Worm (Caenorhabditis elegans) whole organism, L2 larva: ENCODE measurements around the gene npr-28.
A peak's percentile ranks its signal among the peaks of the same experiment; 100 is the strongest.

Source experiments
- C34F6.9 ChIP-seq: fragments of 150-350 bp; optimal IDR thresholded peaks from 2 replicates; lab custom pipeline; 2014; ENCODE audit warnings: missing biosample characterization, missing genetic modification characterization
- ZK546.5 ChIP-seq: sonication (generic microtip); optimal IDR thresholded peaks from 2 replicates; lab custom pipeline; 2017; ENCODE audit warnings: missing biosample characterization, missing genetic modification characterization
- alr-1 ChIP-seq: fragments of 150-350 bp; optimal IDR thresholded peaks from 2 replicates; lab custom pipeline; 2014; ENCODE audit warnings: missing biosample characterization, missing genetic modification characterization
- ceh-16 ChIP-seq: fragments of 150-350 bp; optimal IDR thresholded peaks from 2 replicates; lab custom pipeline; 2014; ENCODE audit warnings: missing biosample characterization, missing genetic modification characterization
- ceh-82 ChIP-seq: fragments of 150-350 bp; optimal IDR thresholded peaks from 2 replicates; lab custom pipeline; 2014; ENCODE audit warnings: missing biosample characterization, missing genetic modification characterization
- crh-2 ChIP-seq: sonication (generic microtip); optimal IDR thresholded peaks from 2 replicates; lab custom pipeline; 2017; ENCODE audit warnings: missing biosample characterization, missing genetic modification characterization
- egl-27 ChIP-seq: sonication (generic microtip); optimal IDR thresholded peaks from 3 replicates; lab custom pipeline; 2017; ENCODE audit warnings: missing biosample characterization, missing genetic modification reagents, missing genetic modification characterization
- elt-3 ChIP-seq: sonication (generic microtip); optimal IDR thresholded peaks from 2 replicates; lab custom pipeline; 2017; ENCODE audit warnings: missing biosample characterization, missing genetic modification characterization
- fos-1 ChIP-seq: fragments of 150-350 bp; optimal IDR thresholded peaks from 2 replicates; lab custom pipeline; 2014; ENCODE audit warnings: missing biosample characterization, missing genetic modification characterization
- gmeb-1 ChIP-seq: fragments of 150-350 bp; optimal IDR thresholded peaks from 2 replicates; lab custom pipeline; 2014; ENCODE audit warnings: missing biosample characterization, missing genetic modification characterization
- lin-11 ChIP-seq: fragments of 150-350 bp; sonication (generic microtip); optimal IDR thresholded peaks from 2 replicates; lab custom pipeline; 2014; ENCODE audit warnings: missing biosample characterization, missing genetic modification characterization, inconsistent platforms, mixed read lengths
- lin-13 ChIP-seq: fragments of 150-350 bp; optimal IDR thresholded peaks from 2 replicates; lab custom pipeline; 2014; ENCODE audit warnings: missing biosample characterization, missing genetic modification reagents, missing genetic modification characterization
- lin-39 ChIP-seq: fragments of 150-350 bp; optimal IDR thresholded peaks from 2 replicates; lab custom pipeline; 2014; ENCODE audit warnings: missing biosample characterization, missing genetic modification reagents, missing genetic modification characterization
- mbf-1 ChIP-seq: sonication (generic microtip); optimal IDR thresholded peaks from 2 replicates; lab custom pipeline; 2017; ENCODE audit warnings: missing biosample characterization, missing genetic modification characterization
- nhr-10 ChIP-seq: sonication (generic microtip); optimal IDR thresholded peaks from 2 replicates; lab custom pipeline; 2017; ENCODE audit warnings: missing biosample characterization, missing genetic modification characterization
- nhr-11 ChIP-seq: fragments of 150-350 bp; optimal IDR thresholded peaks from 2 replicates; lab custom pipeline; 2014; ENCODE audit warnings: missing biosample characterization, missing genetic modification characterization
- nhr-23 ChIP-seq: fragments of 150-350 bp; optimal IDR thresholded peaks from 2 replicates; lab custom pipeline; 2014; ENCODE audit warnings: missing biosample characterization, missing genetic modification reagents, missing genetic modification characterization
- nhr-25 ChIP-seq: fragments of 150-350 bp; sonication (generic microtip); optimal IDR thresholded peaks from 3 replicates; lab custom pipeline; 2014; ENCODE audit warnings: missing biosample characterization, missing genetic modification characterization
- nhr-6 ChIP-seq: fragments of 150-350 bp; optimal IDR thresholded peaks from 2 replicates; lab custom pipeline; 2014; ENCODE audit warnings: missing biosample characterization, missing genetic modification characterization
- nhr-77 ChIP-seq: fragments of 150-350 bp; optimal IDR thresholded peaks from 2 replicates; lab custom pipeline; 2014; ENCODE audit warnings: missing biosample characterization, missing genetic modification characterization
- peb-1 ChIP-seq: fragments of 150-350 bp; optimal IDR thresholded peaks from 2 replicates; lab custom pipeline; 2014; ENCODE audit warnings: missing biosample characterization, missing genetic modification characterization
- sem-4 ChIP-seq: fragments of 150-350 bp; optimal IDR thresholded peaks from 2 replicates; lab custom pipeline; 2014; ENCODE audit warnings: missing biosample characterization, missing genetic modification reagents, missing genetic modification characterization
- skn-1 ChIP-seq: sonication (generic microtip); optimal IDR thresholded peaks from 2 replicates; lab custom pipeline; 2017; ENCODE audit warnings: missing biosample characterization, missing genetic modification characterization
- sma-9 ChIP-seq, 2 experiments: fragments of 150-350 bp in 1 of 2; sonication (generic microtip) in 1 of 2; optimal IDR thresholded peaks; 2 replicates each; lab custom pipeline; 2014 to 2016; ENCODE audit warnings: missing genetic modification characterization in 2 of 2, mild to moderate bottlenecking in 1 of 2, missing biosample characterization in 1 of 2, missing compliant biosample characterization in 1 of 2, missing genetic modification reagents in 1 of 2, moderate library complexity in 1 of 2
- snpc-4 ChIP-seq: fragments of 150-350 bp; optimal IDR thresholded peaks from 2 replicates; lab custom pipeline; 2014; ENCODE audit warnings: missing biosample characterization, missing genetic modification characterization
- unc-55 ChIP-seq: fragments of 150-350 bp; sonication (generic microtip); optimal IDR thresholded peaks from 3 replicates; lab custom pipeline; 2014; ENCODE audit warnings: missing biosample characterization, missing genetic modification reagents, missing genetic modification characterization
- zag-1 ChIP-seq: fragments of 150-350 bp; optimal IDR thresholded peaks from 2 replicates; lab custom pipeline; 2014; ENCODE audit warnings: missing biosample characterization, missing genetic modification characterization
- ztf-11 ChIP-seq: sonication (generic microtip); optimal IDR thresholded peaks from 2 replicates; lab custom pipeline; 2017; ENCODE audit warnings: missing biosample characterization, missing genetic modification characterization

Gene npr-28

DNA sequence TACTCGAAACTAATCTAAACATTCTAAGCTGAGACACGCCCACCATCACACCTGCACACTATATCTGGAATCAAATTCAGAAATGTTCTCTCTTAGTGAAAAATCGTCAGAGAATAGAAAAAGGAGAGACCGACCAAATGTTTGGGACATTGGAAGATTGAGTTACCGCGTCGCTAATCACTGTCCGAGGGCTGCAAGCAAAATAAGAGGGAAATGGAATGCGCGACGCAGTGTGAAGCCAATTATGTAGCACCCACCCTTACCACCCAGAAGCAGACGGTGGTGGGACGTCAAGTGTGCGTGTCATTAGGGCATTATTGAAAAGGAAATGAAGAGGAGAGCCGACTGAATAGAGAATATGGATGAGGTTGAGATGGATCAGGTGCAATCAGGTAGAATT lies 39.3 kb downstream of the npr-28 start:
- no peak for TF ChIP-seq egl-27 (tag; lab: Kevin White, UChicago)
- TF ChIP-seq, all 48 proteins: peak for 0

DNA sequence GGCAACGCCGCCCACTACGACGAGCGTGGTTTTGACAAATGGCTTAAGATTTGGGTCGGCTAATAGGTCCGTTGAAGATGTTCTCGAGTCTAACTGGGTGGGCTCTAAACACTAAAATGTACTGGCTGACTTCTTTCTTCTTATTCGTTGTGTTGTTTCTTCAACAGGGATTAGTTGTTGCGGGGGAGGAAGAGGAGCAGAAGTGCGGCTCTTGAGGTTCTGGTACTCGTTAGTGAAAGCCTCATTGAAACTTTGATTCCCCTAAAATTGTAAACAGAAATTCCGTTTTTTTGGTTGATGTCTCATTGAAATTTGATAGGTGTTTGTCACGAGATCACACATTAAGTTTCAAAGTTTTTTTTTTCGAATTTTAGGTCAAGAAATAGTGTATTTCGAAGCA lies 40.1 kb downstream of the npr-28 start:
- no peak for TF ChIP-seq ztf-11
- peak; percentile 11 for TF ChIP-seq unc-55 (GFP tag; lab: Kevin White, UChicago)
- TF ChIP-seq, all 48 proteins: peak for 1

DNA sequence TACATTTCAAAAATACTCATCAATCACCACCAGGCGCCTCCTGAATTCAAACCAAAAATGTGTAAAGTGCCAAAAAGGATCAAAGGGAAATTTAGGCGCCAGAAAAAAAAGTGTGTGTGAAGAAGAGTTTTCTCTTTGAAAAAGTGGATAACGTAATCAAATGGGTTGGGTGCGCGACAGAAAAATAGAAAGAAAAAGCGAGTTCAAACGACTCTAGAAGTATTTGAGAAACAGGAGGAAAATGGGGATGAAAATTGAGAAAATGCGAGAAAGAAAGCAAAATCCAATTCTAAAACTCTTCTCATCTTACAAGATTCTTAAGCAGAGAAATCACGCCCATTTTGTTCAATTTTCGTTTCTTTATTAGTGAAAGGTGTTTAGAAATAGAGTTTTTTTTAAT lies 42.4 kb downstream of the npr-28 start:
- TF ChIP-seq nhr-77 (tag; lab: Kevin White, UChicago): no peak
- no peak for TF ChIP-seq nhr-10 (tag; lab: Kevin White, UChicago)
- no peak for TF ChIP-seq skn-1 (tag; lab: Kevin White, UChicago)
- no peak for TF ChIP-seq ceh-82
- TF ChIP-seq ceh-16: no peak
- peak; percentile 5 for TF ChIP-seq unc-55 (GFP tag; lab: Kevin White, UChicago)
- TF ChIP-seq sma-9 (GFP tag; optimal IDR thresholded peaks at IDR 0.05; lab: Kevin White, UChicago): no peak
- no peak for TF ChIP-seq sma-9 (tag; optimal IDR thresholded peaks at IDR 0.05; lab: Kevin White, UChicago)
- TF ChIP-seq lin-39 (tag; lab: Kevin White, UChicago): peak; percentile 19

DNA sequence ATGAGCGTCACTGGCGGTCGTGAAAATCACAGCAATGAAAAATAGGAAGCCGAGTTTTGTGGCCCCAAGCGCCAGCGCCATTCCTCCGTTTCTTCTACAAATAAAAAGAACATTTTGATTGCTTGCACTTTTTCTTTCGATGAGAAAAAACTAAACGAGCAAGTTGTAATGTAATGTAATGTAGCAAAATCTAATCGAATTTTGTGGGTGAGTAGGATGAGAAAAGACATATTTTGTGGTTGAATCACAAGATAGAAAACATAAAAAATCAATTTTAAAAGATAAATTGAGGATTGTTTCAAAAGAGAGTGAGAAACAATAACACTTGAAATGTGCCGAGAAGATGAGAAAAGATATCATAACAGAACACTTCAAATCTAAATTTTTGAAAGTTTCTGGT lies 43.3 kb downstream of the npr-28 start, which contains the start of gene R09F10.5:
TSS of gene R09F10.5 (minus strand) at position 101 of the 400 bp plus-strand sequence.
- TF ChIP-seq unc-55 (GFP tag; lab: Kevin White, UChicago) (no peak), peb-1 (tag; lab: Kevin White, UChicago) (no peak), sem-4 (tag; lab: Kevin White, UChicago) (peak; percentile 19), C34F6.9 (tag; lab: Kevin White, UChicago) (no peak), nhr-6 (no peak)

DNA sequence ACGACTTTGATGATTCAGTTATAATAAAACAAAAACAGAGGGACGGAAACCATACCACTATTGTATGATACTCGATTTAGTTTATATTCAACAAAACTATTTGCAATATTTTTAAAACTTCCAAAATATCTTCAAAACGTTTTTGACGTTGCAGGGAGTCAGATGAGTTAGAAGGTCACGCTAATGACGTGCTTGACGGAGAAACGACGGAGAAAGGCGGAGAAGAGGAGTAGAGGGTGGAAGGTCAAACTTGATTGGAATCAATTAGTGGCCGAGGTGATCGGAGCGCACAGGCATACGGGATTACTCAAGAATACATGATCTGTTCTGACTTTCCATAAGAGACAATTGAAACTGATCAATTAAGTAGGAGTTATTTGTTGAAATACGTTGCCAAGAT lies 48.1 kb downstream of the npr-28 start:
- no peak for TF ChIP-seq zag-1
- TF ChIP-seq lin-13 (GFP tag; lab: Kevin White, UChicago): no peak
- no peak for TF ChIP-seq crh-2 (tag; lab: Kevin White, UChicago)
- no peak for TF ChIP-seq nhr-77 (tag; lab: Kevin White, UChicago)
- peak; percentile 39 for TF ChIP-seq nhr-25
- TF ChIP-seq, all 48 proteins: peak for 1

DNA sequence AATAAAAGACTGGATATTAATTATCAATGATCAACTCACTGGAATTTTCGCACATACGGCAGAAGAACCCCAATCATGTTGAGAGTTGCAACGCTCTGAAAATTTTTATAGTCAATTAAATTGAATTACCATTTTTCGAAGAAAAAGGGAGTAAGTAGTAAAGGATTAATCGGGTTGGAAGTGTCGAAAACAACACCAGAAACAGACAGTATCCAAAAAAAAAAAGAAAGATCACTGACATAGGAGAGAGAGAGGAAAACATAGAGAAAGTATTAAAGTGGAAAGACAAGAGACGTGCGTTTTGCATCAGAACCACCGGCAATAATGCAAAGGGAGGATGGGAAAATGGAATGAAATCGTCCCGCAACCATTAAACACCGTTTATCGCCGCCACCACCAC lies 48.6 kb downstream of the npr-28 start, which contains the start of gene inx-5:
TSS of gene inx-5 (minus strand) at position 101 of the 400 bp plus-strand sequence.
- TF ChIP-seq sem-4 (tag; lab: Kevin White, UChicago) (no peak), snpc-4 (tag; lab: Kevin White, UChicago) (no peak), lin-11 (tag; lab: Kevin White, UChicago) (no peak), ZK546.5 (no peak), ceh-82 (no peak), fos-1 (no peak), nhr-23 (no peak), mbf-1 (tag; lab: Kevin White, UChicago) (no peak), gmeb-1 (tag; lab: Kevin White, UChicago) (no peak), elt-3 (tag; lab: Kevin White, UChicago) (no peak)
- TF ChIP-seq, all 48 proteins: peak for 0

DNA sequence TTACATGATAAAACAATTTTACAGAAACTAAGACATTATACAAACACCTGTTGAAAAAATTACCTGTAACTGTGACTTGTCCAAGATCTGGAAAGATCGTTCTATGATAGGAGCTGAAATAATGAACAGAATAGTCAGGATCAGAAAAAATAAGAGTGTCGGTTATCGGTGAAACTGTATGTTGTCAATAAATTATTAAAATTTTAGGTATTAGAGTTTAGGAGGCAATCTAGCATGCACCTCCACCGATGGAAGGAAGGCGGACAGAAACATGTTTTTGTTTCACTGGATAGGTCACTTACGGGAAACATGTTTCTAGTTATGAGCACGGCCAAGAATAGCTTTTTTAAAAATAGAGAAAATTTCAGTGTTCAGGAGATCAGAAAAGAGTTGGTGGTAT lies 51.3 kb downstream of the npr-28 start, which contains the start of gene ced-13:
TSS of gene ced-13 (minus strand) at position 101 of the 400 bp plus-strand sequence.
- TF ChIP-seq alr-1 (tag; lab: Kevin White, UChicago) (no peak), nhr-11 (no peak), ceh-16 (no peak)
- TF ChIP-seq, all 48 proteins: peak for 0
